Worm (Caenorhabditis elegans) whole organism, young adult: ENCODE measurements around the gene F17C11.12.
A peak's percentile ranks its signal among the peaks of the same experiment; 100 is the strongest.

Source experiments
- B0019.2 ChIP-seq: fragments of 200-800 bp; sonication (Bioruptor generic); conservative IDR thresholded peaks from 2 replicates; pipeline ENCODE4 v1.3.6; 2022; ENCODE audit warnings: missing genetic modification reagents, missing genetic modification characterization, missing compliant biosample characterization
- B0035.1 ChIP-seq: sonication (generic microtip); optimal IDR thresholded peaks from 2 replicates; lab custom pipeline; 2016; ENCODE audit warnings: missing genetic modification characterization, mild to moderate bottlenecking, missing compliant biosample characterization, missing genotype, missing genetic modification reagents
- B0261.1 ChIP-seq: sonication (generic microtip); optimal IDR thresholded peaks from 2 replicates; lab custom pipeline; 2016; ENCODE audit warnings: mild to moderate bottlenecking, missing genetic modification characterization, moderate library complexity, missing compliant biosample characterization
- C06A6.2 ChIP-seq: fragments of 200-800 bp; sonication (Bioruptor generic); conservative IDR thresholded peaks from 2 replicates; pipeline ENCODE4 v1.3.6; 2022; ENCODE audit warnings: missing genetic modification characterization, missing compliant biosample characterization
- C17E4.6 ChIP-seq: fragments of 200-800 bp; sonication (Bioruptor generic); IDR thresholded peaks from 2 replicates; pipeline ENCODE4 v1.3.6; 2022; ENCODE audit warnings: missing genetic modification reagents, missing genetic modification characterization, missing compliant biosample characterization
- F10E7.11 ChIP-seq: sonication (generic microtip); optimal IDR thresholded peaks from 2 replicates; lab custom pipeline; 2017; ENCODE audit warnings: mild to moderate bottlenecking, missing genetic modification characterization, moderate library complexity, missing compliant biosample characterization
- F33H1.4 ChIP-seq: fragments of 200-800 bp; sonication (Bioruptor generic); IDR thresholded peaks from 2 replicates; pipeline ENCODE4 v1.3.6; 2022; ENCODE audit warnings: missing genetic modification reagents, missing genetic modification characterization, missing compliant biosample characterization
- F39B2.1 ChIP-seq: fragments of 200-800 bp; sonication (Bioruptor generic); IDR thresholded peaks from 2 replicates; pipeline ENCODE4 v1.3.6; 2022; ENCODE audit warnings: missing genetic modification reagents, missing genetic modification characterization, missing compliant biosample characterization
- F49E8.2 ChIP-seq: sonication (generic microtip); optimal IDR thresholded peaks from 3 replicates; lab custom pipeline; 2017; ENCODE audit warnings: missing genetic modification characterization, mild to moderate bottlenecking, missing compliant biosample characterization, antibody characterized with exemption, moderate library complexity; ENCODE audit not compliant: insufficient read depth
- F55B11.4 ChIP-seq: sonication (generic microtip); optimal IDR thresholded peaks from 2 replicates; lab custom pipeline; 2016; ENCODE audit warnings: missing compliant biosample characterization, missing genetic modification characterization, borderline replicate concordance; ENCODE audit not compliant: insufficient read depth
- F57C9.4 ChIP-seq: sonication (generic microtip); optimal IDR thresholded peaks from 2 replicates; lab custom pipeline; 2017; ENCODE audit warnings: mild to moderate bottlenecking, missing genetic modification characterization, missing compliant biosample characterization
- K12H6.12 ChIP-seq: fragments of 200-800 bp; sonication (Bioruptor generic); optimal IDR thresholded peaks from 2 replicates; lab custom pipeline; 2018; ENCODE audit warnings: mild to moderate bottlenecking, missing genetic modification characterization, missing compliant biosample characterization
- T26A5.8 ChIP-seq: sonication (generic microtip); optimal IDR thresholded peaks from 2 replicates; lab custom pipeline; 2016; ENCODE audit warnings: missing genetic modification characterization, missing compliant biosample characterization
- Y53G8AR.9 ChIP-seq: fragments of 200-800 bp; sonication (Bioruptor generic); conservative IDR thresholded peaks from 2 replicates; pipeline ENCODE4 v1.3.6; 2022; ENCODE audit warnings: missing genetic modification reagents, missing genetic modification characterization, missing compliant biosample characterization
- Y79H2A.3 ChIP-seq: fragments of 200-800 bp; sonication (Bioruptor generic); conservative IDR thresholded peaks from 2 replicates; pipeline ENCODE4 v1.3.6; 2022; ENCODE audit warnings: missing genetic modification reagents, missing genetic modification characterization, missing compliant biosample characterization
- akir-1 ChIP-seq: fragments of 200-800 bp; sonication (Bioruptor generic); optimal IDR thresholded peaks from 2 replicates; lab custom pipeline; 2018; ENCODE audit warnings: mild to moderate bottlenecking, missing genetic modification characterization, moderate library complexity, missing compliant biosample characterization
- aptf-2 ChIP-seq: fragments of 200-800 bp; sonication (Bioruptor generic); conservative IDR thresholded peaks from 2 replicates; pipeline ENCODE4 v1.3.6; 2022; ENCODE audit warnings: missing genetic modification reagents, missing genetic modification characterization, missing compliant biosample characterization
- aptf-3 ChIP-seq: fragments of 200-800 bp; sonication (Bioruptor generic); IDR thresholded peaks from 2 replicates; pipeline ENCODE4 v1.3.6; 2022; ENCODE audit warnings: missing genetic modification characterization, missing compliant biosample characterization
- atf-7 ChIP-seq: sonication (generic microtip); optimal IDR thresholded peaks from 2 replicates; lab custom pipeline; 2017; ENCODE audit warnings: mild to moderate bottlenecking, missing genetic modification characterization, missing compliant biosample characterization
- athp-1 ChIP-seq: sonication (generic microtip); optimal IDR thresholded peaks from 2 replicates; lab custom pipeline; 2017; ENCODE audit warnings: mild to moderate bottlenecking, missing genetic modification characterization, missing compliant biosample characterization
- attf-6 ChIP-seq: fragments of 200-800 bp; sonication (Bioruptor generic); IDR thresholded peaks from 2 replicates; pipeline ENCODE4 v1.3.6; 2022; ENCODE audit warnings: missing genetic modification reagents, missing genetic modification characterization, missing compliant biosample characterization
- bed-2 ChIP-seq: fragments of 200-800 bp; sonication (Bioruptor generic); IDR thresholded peaks from 2 replicates; pipeline ENCODE4 v1.3.6; 2022; ENCODE audit warnings: missing genetic modification reagents, missing genetic modification characterization, missing compliant biosample characterization
- ccch-3 ChIP-seq: fragments of 200-800 bp; sonication (Bioruptor generic); optimal IDR thresholded peaks from 2 replicates; lab custom pipeline; 2018; ENCODE audit warnings: mild to moderate bottlenecking, missing genetic modification characterization, missing compliant biosample characterization
- ceh-40 ChIP-seq: fragments of 200-800 bp; sonication (Bioruptor generic); IDR thresholded peaks from 2 replicates; pipeline ENCODE4 v1.3.6; 2022; ENCODE audit warnings: missing genetic modification characterization, missing compliant biosample characterization
- ceh-58 ChIP-seq: fragments of 200-800 bp; sonication (Bioruptor generic); IDR thresholded peaks from 2 replicates; pipeline ENCODE4 v1.3.6; 2022; ENCODE audit warnings: missing genetic modification characterization, missing compliant biosample characterization
- ceh-79 ChIP-seq: sonication (generic microtip); optimal IDR thresholded peaks from 2 replicates; lab custom pipeline; 2017; ENCODE audit warnings: mild to moderate bottlenecking, missing genetic modification characterization, missing compliant biosample characterization
- dox-1 ChIP-seq: fragments of 200-800 bp; sonication (Bioruptor generic); IDR thresholded peaks from 2 replicates; pipeline ENCODE4 v1.3.6; 2022; ENCODE audit warnings: missing genetic modification reagents, missing genetic modification characterization, missing compliant biosample characterization
- dpl-1 ChIP-seq: fragments of 150-350 bp; optimal IDR thresholded peaks from 2 replicates; lab custom pipeline; 2014; ENCODE audit warnings: missing biosample characterization, missing genetic modification reagents, missing genetic modification characterization
- efl-1 ChIP-seq: fragments of 150-350 bp; optimal IDR thresholded peaks from 2 replicates; lab custom pipeline; 2014; ENCODE audit warnings: missing biosample characterization, missing genetic modification reagents, missing genetic modification characterization
- egl-44 ChIP-seq: fragments of 200-800 bp; sonication (Bioruptor generic); IDR thresholded peaks from 2 replicates; pipeline ENCODE4 v1.3.6; 2022; ENCODE audit warnings: missing genetic modification reagents, missing genetic modification characterization, missing compliant biosample characterization
- hlh-12 ChIP-seq: sonication (generic microtip); optimal IDR thresholded peaks from 2 replicates; lab custom pipeline; 2016; ENCODE audit warnings: missing genetic modification characterization, missing compliant biosample characterization
- let-526 ChIP-seq: fragments of 200-800 bp; sonication (Bioruptor generic); IDR thresholded peaks from 2 replicates; pipeline ENCODE4 v1.3.6; 2022; ENCODE audit warnings: missing genetic modification reagents, missing genetic modification characterization, missing compliant biosample characterization
- let-607 ChIP-seq, 2 experiments: fragments of 200-800 bp in 1 of 2; sonication (Bioruptor generic) in 1 of 2; sonication (generic microtip) in 1 of 2; optimal IDR thresholded peaks; 2 replicates each; lab custom pipeline; 2016 to 2018; ENCODE audit warnings: mild to moderate bottlenecking in 2 of 2, missing compliant biosample characterization in 2 of 2, missing genetic modification characterization in 2 of 2, moderate library complexity in 2 of 2, missing genotype in 1 of 2
- lin-40 ChIP-seq: sonication (generic microtip); optimal IDR thresholded peaks from 2 replicates; lab custom pipeline; 2016; ENCODE audit warnings: missing genetic modification characterization, mild to moderate bottlenecking, missing compliant biosample characterization, missing genotype, missing genetic modification reagents
- lsl-1 ChIP-seq: fragments of 200-800 bp; sonication (Bioruptor generic); optimal IDR thresholded peaks from 2 replicates; lab custom pipeline; 2018; ENCODE audit warnings: mild to moderate bottlenecking, missing genetic modification characterization, moderate library complexity, missing compliant biosample characterization
- lsy-27 ChIP-seq: sonication (generic microtip); optimal IDR thresholded peaks from 2 replicates; lab custom pipeline; 2017; ENCODE audit warnings: missing genetic modification characterization, mild to moderate bottlenecking, missing compliant biosample characterization, antibody characterized with exemption, missing genotype, borderline replicate concordance; ENCODE audit not compliant: insufficient read depth
- madf-3 ChIP-seq: fragments of 200-800 bp; sonication (Bioruptor generic); IDR thresholded peaks from 2 replicates; pipeline ENCODE4 v1.3.6; 2022; ENCODE audit warnings: missing genetic modification reagents, missing genetic modification characterization, missing compliant biosample characterization
- madf-6 ChIP-seq: fragments of 200-800 bp; sonication (Bioruptor generic); IDR thresholded peaks from 2 replicates; pipeline ENCODE4 v1.3.6; 2022; ENCODE audit warnings: missing genetic modification reagents, missing genetic modification characterization, missing compliant biosample characterization
- mcd-1 ChIP-seq: fragments of 200-800 bp; sonication (Bioruptor generic); IDR thresholded peaks from 2 replicates; pipeline ENCODE4 v1.3.6; 2022; ENCODE audit warnings: missing genetic modification reagents, missing genetic modification characterization, missing compliant biosample characterization
- nfya-1 ChIP-seq: sonication (generic microtip); optimal IDR thresholded peaks from 2 replicates; lab custom pipeline; 2017; ENCODE audit warnings: antibody characterized with exemption, missing compliant biosample characterization, missing genetic modification characterization, borderline replicate concordance; ENCODE audit not compliant: insufficient read depth
- nfya-2 ChIP-seq: fragments of 200-800 bp; sonication (Bioruptor generic); IDR thresholded peaks from 2 replicates; pipeline ENCODE4 v1.3.6; 2022; ENCODE audit warnings: missing genetic modification reagents, missing genetic modification characterization, missing compliant biosample characterization
- nhr-120 ChIP-seq: fragments of 200-800 bp; sonication (Bioruptor generic); IDR thresholded peaks from 2 replicates; pipeline ENCODE4 v1.3.6; 2022; ENCODE audit warnings: missing genetic modification characterization, missing compliant biosample characterization
- nhr-80 ChIP-seq: sonication (generic microtip); optimal IDR thresholded peaks from 2 replicates; lab custom pipeline; 2016; ENCODE audit warnings: missing genetic modification characterization, missing compliant biosample characterization
- pbrm-1 ChIP-seq: fragments of 200-800 bp; sonication (Bioruptor generic); IDR thresholded peaks from 2 replicates; pipeline ENCODE4 v1.3.6; 2022; ENCODE audit warnings: missing genetic modification reagents, missing genetic modification characterization, missing compliant biosample characterization
- repo-1 ChIP-seq: sonication (generic microtip); optimal IDR thresholded peaks from 2 replicates; lab custom pipeline; 2017; ENCODE audit warnings: mild to moderate bottlenecking, missing genetic modification characterization, missing compliant biosample characterization
- sdz-38 ChIP-seq: sonication (generic microtip); optimal IDR thresholded peaks from 2 replicates; lab custom pipeline; 2016; ENCODE audit warnings: missing genotype, missing genetic modification characterization, missing compliant biosample characterization
- sea-2 ChIP-seq: fragments of 200-800 bp; sonication (Bioruptor generic); IDR thresholded peaks from 2 replicates; pipeline ENCODE4 v1.3.6; 2022; ENCODE audit warnings: missing genetic modification characterization, missing compliant biosample characterization
- tbx-9 ChIP-seq: sonication (generic microtip); optimal IDR thresholded peaks from 2 replicates; lab custom pipeline; 2016; ENCODE audit warnings: borderline replicate concordance, missing genetic modification characterization, inconsistent platforms, missing compliant biosample characterization
- zfh-2 ChIP-seq: fragments of 200-800 bp; sonication (Bioruptor generic); conservative IDR thresholded peaks from 2 replicates; pipeline ENCODE4 v1.3.6; 2022; ENCODE audit warnings: missing genetic modification reagents, missing genetic modification characterization, missing compliant biosample characterization

F17C11.12 gene

ce11 chrV:10940571-10940991 is 3.9 kb upstream of the F17C11.12 start:
- TF ChIP-seq B0261.1 (tag; lab: Kevin White, UChicago) (no peak), ceh-40 (no peak), ceh-58 (GFP tag; lab: Robert Waterston, UW) (no peak), madf-3 (GFP tag; lab: Robert Waterston, UW) (no peak), T26A5.8 (tag; lab: Kevin White, UChicago) (no peak), Y79H2A.3 (GFP tag; lab: Robert Waterston, UW) (no peak), nhr-120 (no peak), ccch-3 (GFP tag; lab: Kevin White, UChicago) (no peak), bed-2 (GFP tag; lab: Robert Waterston, UW) (no peak), atf-7 (tag; lab: Kevin White, UChicago) (peak; percentile 94), efl-1 (no peak), lin-40 (tag; lab: Kevin White, UChicago) (peak; percentile 55), egl-44 (GFP tag; lab: Robert Waterston, UW) (peak; percentile 71), akir-1 (GFP tag; lab: Kevin White, UChicago) (no peak), madf-6 (no peak), F55B11.4 (no peak), tbx-9 (tag; lab: Kevin White, UChicago) (no peak), repo-1 (tag; lab: Kevin White, UChicago) (no peak), zfh-2 (GFP tag; lab: Robert Waterston, UW) (no peak), Y53G8AR.9 (GFP tag; lab: Robert Waterston, UW) (no peak), lsl-1 (GFP tag; lab: Kevin White, UChicago) (no peak), aptf-3 (GFP tag; lab: Robert Waterston, UW) (no peak), dpl-1 (GFP tag; lab: Kevin White, UChicago) (no peak), let-526 (GFP tag; lab: Robert Waterston, UW) (0 out of 2 replicates have a peak, but pooled peaks have one; percentile 5), sea-2 (GFP tag; lab: Robert Waterston, UW) (no peak), lsy-27 (tag; lab: Kevin White, UChicago) (no peak), B0019.2 (GFP tag; lab: Robert Waterston, UW) (no peak), mcd-1 (GFP tag; lab: Robert Waterston, UW) (peak; percentile 8; the same call in 1 of the 2 replicates), C17E4.6 (no peak), B0035.1 (tag; lab: Kevin White, UChicago) (no peak), ceh-79 (tag; lab: Kevin White, UChicago) (no peak), nhr-80 (tag; lab: Kevin White, UChicago) (peak; percentile 96), nfya-2 (no peak), F10E7.11 (no peak), F39B2.1 (GFP tag; lab: Robert Waterston, UW) (no peak), let-607 (tag; optimal IDR thresholded peaks at IDR 0.05; lab: Kevin White, UChicago) (peak in 1 of 2 experiments; percentile 53), athp-1 (no peak), F49E8.2 (tag; lab: Kevin White, UChicago) (no peak), nfya-1 (tag; lab: Kevin White, UChicago) (no peak), attf-6 (no peak), sdz-38 (tag; lab: Kevin White, UChicago) (no peak), pbrm-1 (GFP tag; lab: Robert Waterston, UW) (peak; percentile 31; the same call in 1 of the 2 replicates), F33H1.4 (no peak), F57C9.4 (tag; lab: Kevin White, UChicago) (no peak), dox-1 (GFP tag; lab: Robert Waterston, UW) (peak; percentile 62), C06A6.2 (GFP tag; lab: Robert Waterston, UW) (no peak), hlh-12 (tag; lab: Kevin White, UChicago) (no peak), aptf-2 (GFP tag; lab: Robert Waterston, UW) (no peak), K12H6.12 (peak; percentile 42)
